Fruit fly (Drosophila melanogaster) whole organism, embryonic: ENCODE data around the gene CG9263.

Experiments
- CG10979 ChIP-seq: fragments of 200-800 bp; sonication (Bioruptor generic); optimal IDR thresholded peaks from 2 replicates; lab custom pipeline; 2018; ENCODE audit warnings: missing biosample characterization, mild to moderate bottlenecking, missing genetic modification characterization, moderate library complexity
- CG11456 ChIP-seq: fragments of 200-800 bp; sonication (Bioruptor generic); IDR thresholded peaks from 3 replicates; pipeline ENCODE4 v1.3.6; 2022; ENCODE audit warnings: missing biosample characterization, missing genetic modification characterization
- CG11560 ChIP-seq: fragments of 200-800 bp; sonication (Bioruptor generic); IDR thresholded peaks from 3 replicates; pipeline ENCODE4 v1.3.6; 2022; ENCODE audit warnings: missing biosample characterization, missing genetic modification characterization
- CG12236 ChIP-seq: fragments of 200-800 bp; sonication (Bioruptor generic); optimal IDR thresholded peaks from 2 replicates; lab custom pipeline; 2016; ENCODE audit warnings: missing biosample characterization, missing genetic modification characterization
- CG13624 ChIP-seq: fragments of 200-800 bp; sonication (Bioruptor generic); optimal IDR thresholded peaks from 2 replicates; lab custom pipeline; 2016; ENCODE audit warnings: missing biosample characterization, missing genetic modification characterization
- CG14050 ChIP-seq: fragments of 200-800 bp; sonication (Bioruptor generic); IDR thresholded peaks from 3 replicates; pipeline ENCODE4 v1.3.6; 2022; ENCODE audit warnings: missing biosample characterization, missing genetic modification characterization
- CG15073 ChIP-seq: fragments of 200-800 bp; sonication (Bioruptor generic); optimal IDR thresholded peaks from 2 replicates; lab custom pipeline; 2016; ENCODE audit warnings: missing biosample characterization, missing genetic modification characterization
- CG16779 ChIP-seq: fragments of 200-800 bp; sonication (Bioruptor generic); IDR thresholded peaks from 2 replicates; pipeline ENCODE4 v1.3.6; 2022; ENCODE audit warnings: missing biosample characterization, missing genetic modification characterization
- CG17359 ChIP-seq: fragments of 200-800 bp; sonication (Bioruptor generic); optimal IDR thresholded peaks from 3 replicates; lab custom pipeline; 2018; ENCODE audit warnings: missing biosample characterization, mild to moderate bottlenecking, missing genetic modification characterization, moderate library complexity
- CG17912 ChIP-seq: fragments of 200-800 bp; sonication (Bioruptor generic); optimal IDR thresholded peaks from 2 replicates; lab custom pipeline; 2018; ENCODE audit warnings: missing biosample characterization, mild to moderate bottlenecking, missing genetic modification characterization
- CG2120 ChIP-seq: fragments of 200-800 bp; sonication (Bioruptor generic); optimal IDR thresholded peaks from 3 replicates; lab custom pipeline; 2016; ENCODE audit warnings: missing biosample characterization, missing genetic modification characterization
- CG2129 ChIP-seq: fragments of 200-800 bp; sonication (Bioruptor generic); IDR thresholded peaks from 2 replicates; pipeline ENCODE4 v1.3.6; 2022; ENCODE audit warnings: missing biosample characterization, missing genetic modification characterization; ENCODE audit not compliant: partially characterized antibody
- CG2678 ChIP-seq: fragments of 200-800 bp; sonication (Bioruptor generic); optimal IDR thresholded peaks from 3 replicates; lab custom pipeline; 2019; ENCODE audit warnings: missing biosample characterization, mild to moderate bottlenecking, missing genetic modification characterization, moderate library complexity
- CG32772 ChIP-seq: fragments of 200-800 bp; sonication (Bioruptor generic); IDR thresholded peaks from 2 replicates; pipeline ENCODE4 v1.3.6; 2022; ENCODE audit warnings: missing biosample characterization, missing genetic modification characterization
- CG4404 ChIP-seq: fragments of 200-800 bp; sonication (Bioruptor generic); IDR thresholded peaks from 2 replicates; pipeline ENCODE4 v1.3.6; 2022; ENCODE audit warnings: missing biosample characterization, missing genetic modification characterization
- CG4424 ChIP-seq: fragments of 200-800 bp; sonication (Bioruptor generic); optimal IDR thresholded peaks from 3 replicates; lab custom pipeline; 2016; ENCODE audit warnings: missing biosample characterization, missing genetic modification characterization
- CG4730 ChIP-seq: fragments of 200-800 bp; sonication (Bioruptor generic); IDR thresholded peaks from 2 replicates; pipeline ENCODE4 v1.3.6; 2022; ENCODE audit warnings: missing biosample characterization, missing genetic modification characterization
- CG7963 ChIP-seq: fragments of 200-800 bp; sonication (Bioruptor generic); IDR thresholded peaks from 3 replicates; pipeline ENCODE4 v1.3.6; 2022; ENCODE audit warnings: missing biosample characterization, missing genetic modification characterization; ENCODE audit not compliant: partially characterized antibody
- CG8089 ChIP-seq: fragments of 200-800 bp; sonication (Bioruptor generic); optimal IDR thresholded peaks from 3 replicates; lab custom pipeline; 2016; ENCODE audit warnings: missing biosample characterization, missing genetic modification characterization
- CG8359 ChIP-seq: fragments of 200-800 bp; sonication (Bioruptor generic); optimal IDR thresholded peaks from 2 replicates; lab custom pipeline; 2017; ENCODE audit warnings: missing biosample characterization, mild to moderate bottlenecking, missing genetic modification characterization, borderline replicate concordance
- CG9437 ChIP-seq: fragments of 200-800 bp; sonication (Bioruptor generic); optimal IDR thresholded peaks from 2 replicates; lab custom pipeline; 2018; ENCODE audit warnings: missing biosample characterization, mild to moderate bottlenecking, missing genetic modification characterization
- CG9609 ChIP-seq: fragments of 200-800 bp; sonication (Bioruptor generic); optimal IDR thresholded peaks from 3 replicates; lab custom pipeline; 2016; ENCODE audit warnings: missing biosample characterization, missing genetic modification characterization
- CTCF ChIP-seq: fragments of 200-800 bp; sonication (Bioruptor generic); optimal IDR thresholded peaks from 2 replicates; lab custom pipeline; 2017; ENCODE audit warnings: missing biosample characterization, mild to moderate bottlenecking, missing genetic modification characterization, moderate library complexity
- D19B ChIP-seq: fragments of 200-800 bp; sonication (Bioruptor generic); optimal IDR thresholded peaks from 2 replicates; lab custom pipeline; 2017; ENCODE audit warnings: missing biosample characterization, mild to moderate bottlenecking, missing genetic modification characterization
- Dfd ChIP-seq, 2 experiments: fragments of >200 bp; optimal IDR thresholded peaks; 2 replicates each; lab custom pipeline; 2017; ENCODE audit warnings: missing biosample characterization in 2 of 2, missing genetic modification characterization in 2 of 2
- Elba2 ChIP-seq: fragments of 200-800 bp; sonication (Bioruptor generic); optimal IDR thresholded peaks from 3 replicates; lab custom pipeline; 2016; ENCODE audit warnings: missing biosample characterization, missing genetic modification characterization
- GATAe ChIP-seq: fragments of 200-800 bp; sonication (Bioruptor generic); conservative IDR thresholded peaks from 2 replicates; pipeline ENCODE4 v1.3.6; 2022; ENCODE audit warnings: missing biosample characterization, missing genetic modification characterization
- Hr3 ChIP-seq: fragments of 200-800 bp; sonication (Bioruptor generic); optimal IDR thresholded peaks from 3 replicates; lab custom pipeline; 2016; ENCODE audit warnings: missing biosample characterization, missing genetic modification characterization
- Meics ChIP-seq: fragments of 200-800 bp; sonication (Bioruptor generic); optimal IDR thresholded peaks from 2 replicates; lab custom pipeline; 2017; ENCODE audit warnings: missing biosample characterization, mild to moderate bottlenecking, missing genetic modification characterization
- PHDP ChIP-seq: fragments of 200-800 bp; sonication (Bioruptor generic); optimal IDR thresholded peaks from 3 replicates; lab custom pipeline; 2018; ENCODE audit warnings: missing biosample characterization, mild to moderate bottlenecking, missing genetic modification characterization, moderate library complexity
- Side ChIP-seq: fragments of 200-800 bp; sonication (Bioruptor generic); optimal IDR thresholded peaks from 2 replicates; lab custom pipeline; 2016; ENCODE audit warnings: missing biosample characterization, missing genetic modification characterization
- ac ChIP-seq: fragments of 200-800 bp; sonication (Bioruptor generic); optimal IDR thresholded peaks from 3 replicates; lab custom pipeline; 2017; ENCODE audit warnings: missing biosample characterization, mild to moderate bottlenecking, missing genetic modification characterization
- al ChIP-seq: fragments of 200-800 bp; sonication (Bioruptor generic); IDR thresholded peaks from 2 replicates; pipeline ENCODE4 v1.3.6; 2022; ENCODE audit warnings: missing biosample characterization, missing genetic modification characterization
- chm ChIP-seq: fragments of 200-800 bp; sonication (Bioruptor generic); IDR thresholded peaks from 2 replicates; pipeline ENCODE4 v1.3.6; 2022; ENCODE audit warnings: missing biosample characterization, missing genetic modification characterization
- exex ChIP-seq: fragments of 200-800 bp; sonication (Bioruptor generic); optimal IDR thresholded peaks from 4 replicates; lab custom pipeline; 2018; ENCODE audit warnings: missing biosample characterization, mild to moderate bottlenecking, missing genetic modification characterization, moderate library complexity
- gce ChIP-seq: fragments of 200-800 bp; sonication (Bioruptor generic); IDR thresholded peaks from 3 replicates; pipeline ENCODE4 v1.3.6; 2022; ENCODE audit warnings: missing biosample characterization, missing genetic modification characterization
- grau ChIP-seq: fragments of 200-800 bp; optimal IDR thresholded peaks from 3 replicates; lab custom pipeline; 2019; ENCODE audit warnings: missing biosample characterization, mild to moderate bottlenecking, missing genetic modification characterization, moderate library complexity
- hb ChIP-seq: fragments of 200-800 bp; sonication (Bioruptor generic); IDR thresholded peaks from 3 replicates; pipeline ENCODE4 v1.3.6; 2022; ENCODE audit warnings: missing biosample characterization, missing genetic modification characterization; ENCODE audit not compliant: partially characterized antibody
- jing ChIP-seq: fragments of 200-800 bp; sonication (Bioruptor generic); optimal IDR thresholded peaks from 2 replicates; lab custom pipeline; 2018; ENCODE audit warnings: missing biosample characterization, mild to moderate bottlenecking, missing genetic modification characterization
- jumu ChIP-seq: fragments of 200-800 bp; sonication (Bioruptor generic); optimal IDR thresholded peaks from 3 replicates; lab custom pipeline; 2016; ENCODE audit warnings: missing biosample characterization, missing genetic modification characterization
- lilli ChIP-seq: fragments of 200-800 bp; sonication (Bioruptor generic); optimal IDR thresholded peaks from 3 replicates; lab custom pipeline; 2016; ENCODE audit warnings: missing biosample characterization, missing genetic modification characterization
- onecut ChIP-seq: fragments of 200-800 bp; sonication (Bioruptor generic); IDR thresholded peaks from 2 replicates; pipeline ENCODE4 v1.3.6; 2022; ENCODE audit warnings: missing biosample characterization, missing genetic modification characterization
- otp ChIP-seq: fragments of 200-800 bp; sonication (Bioruptor generic); IDR thresholded peaks from 3 replicates; pipeline ENCODE4, ENCODE4 v1.3.6; 2022; ENCODE audit warnings: missing biosample characterization, missing genetic modification characterization
- pros ChIP-seq: fragments of 200-800 bp; sonication (Bioruptor generic); optimal IDR thresholded peaks from 3 replicates; lab custom pipeline; 2019; ENCODE audit warnings: missing biosample characterization, mild to moderate bottlenecking, missing genetic modification characterization, moderate library complexity
- so ChIP-seq: fragments of 200-800 bp; sonication (Bioruptor generic); IDR thresholded peaks from 3 replicates; pipeline ENCODE4 v1.3.6; 2022; ENCODE audit warnings: missing biosample characterization, missing genetic modification characterization
- sqz ChIP-seq: fragments of 200-800 bp; sonication (Bioruptor generic); optimal IDR thresholded peaks from 3 replicates; lab custom pipeline; 2018; ENCODE audit warnings: missing biosample characterization, mild to moderate bottlenecking, missing genetic modification characterization
- stwl ChIP-seq: fragments of 200-800 bp; sonication (Bioruptor generic); optimal IDR thresholded peaks from 3 replicates; lab custom pipeline; 2018; ENCODE audit warnings: missing biosample characterization, mild to moderate bottlenecking, missing genetic modification characterization, moderate library complexity
- tna ChIP-seq: fragments of 200-800 bp; sonication (Bioruptor generic); IDR thresholded peaks from 2 replicates; pipeline ENCODE4 v1.3.6; 2022; ENCODE audit warnings: missing biosample characterization, missing genetic modification characterization; ENCODE audit not compliant: partially characterized antibody
- tup ChIP-seq: fragments of 200-800 bp; sonication (Bioruptor generic); optimal IDR thresholded peaks from 2 replicates; lab custom pipeline; 2016; ENCODE audit warnings: missing biosample characterization, mild to moderate bottlenecking, missing genetic modification characterization, moderate library complexity
- vnd ChIP-seq: fragments of 200-800 bp; sonication (Bioruptor generic); IDR thresholded peaks from 3 replicates; pipeline ENCODE4 v1.3.6; 2022; ENCODE audit warnings: missing biosample characterization, missing genetic modification characterization; ENCODE audit not compliant: partially characterized antibody
- yki ChIP-seq: fragments of >200 bp; optimal IDR thresholded peaks from 3 replicates; lab custom pipeline; 2018

Gene CG9263

DNA sequence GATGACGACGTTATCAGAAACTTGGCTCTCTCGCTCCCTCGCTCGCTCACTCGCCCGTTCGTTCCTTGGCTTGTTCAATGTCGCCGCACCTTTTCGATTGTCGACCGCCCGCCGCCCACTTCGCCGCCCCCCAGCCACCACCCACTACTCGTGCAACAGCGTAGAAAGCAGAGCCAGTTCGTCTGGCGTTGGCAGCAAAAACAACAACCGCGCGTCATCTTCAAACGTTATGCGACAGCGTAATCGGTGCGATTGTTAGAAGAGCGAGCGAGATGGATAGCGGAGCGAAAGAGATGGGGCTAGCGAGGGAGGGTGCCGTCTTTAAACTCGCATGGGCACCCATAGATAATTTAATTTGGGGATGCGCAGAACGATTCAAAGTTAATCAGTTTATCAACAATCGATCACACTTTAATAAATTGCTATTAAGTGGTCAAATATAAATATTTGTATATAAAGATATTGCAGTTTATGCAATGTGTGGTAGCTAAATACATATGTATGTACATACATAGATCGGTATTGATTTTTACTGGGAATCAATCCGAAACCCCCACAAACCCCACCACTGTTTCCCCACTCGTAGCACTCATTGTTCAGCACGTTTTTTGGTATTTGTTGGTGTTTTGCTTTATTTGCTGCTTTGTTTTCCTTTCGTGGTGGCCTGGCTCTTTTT lies 28.0 kb downstream of the CG9263 start (continued):
- TF ChIP-seq CG13624 (GFP tag; lab: Kevin White, UChicago) (no peak), CG9609 (GFP tag; lab: Kevin White, UChicago) (no peak), CG16779 (GFP tag; lab: Robert Waterston, UW) (no peak), D19B (GFP tag; lab: Kevin White, UChicago) (peak; percentile 50), Meics (GFP tag; lab: Kevin White, UChicago) (peak; percentile 67), gce (no peak), ac (no peak), CG14050 (no peak), CG9437 (GFP tag; lab: Kevin White, UChicago) (peak; percentile 57), CG10979 (peak; percentile 31), CG11560 (peak; percentile 44; the same call in 2 of the 3 replicates), CG8089 (GFP tag; lab: Kevin White, UChicago) (no peak), CG2129 (GFP tag; lab: Robert Waterston, UW) (no peak), CG15073 (GFP tag; lab: Kevin White, UChicago) (peak; percentile 13), tup (peak; percentile 46), tna (GFP tag; lab: Robert Waterston, UW) (no peak), CG4404 (peak; percentile 55), vnd (GFP tag; lab: Robert Waterston, UW) (no peak), jing (GFP tag; lab: Kevin White, UChicago) (peak; percentile 13), CG4424 (GFP tag; lab: Kevin White, UChicago) (no peak), CG17912 (GFP tag; lab: Kevin White, UChicago) (no peak), CG8359 (GFP tag; lab: Kevin White, UChicago) (no peak), CG11456 (GFP tag; lab: Robert Waterston, UW) (peak; percentile 51; the same call in 1 of the 3 replicates), onecut (GFP tag; lab: Robert Waterston, UW) (peak; percentile 37), al (peak; percentile 62), grau (tag; lab: Kevin White, UChicago) (peak; percentile 74), CG2120 (GFP tag; lab: Kevin White, UChicago) (peak; percentile 74), Hr3 (GFP tag; lab: Kevin White, UChicago) (peak; percentile 23), sqz (GFP tag; lab: Kevin White, UChicago) (no peak), CG12236 (GFP tag; lab: Kevin White, UChicago) (no peak), jumu (GFP tag; lab: Kevin White, UChicago) (no peak), PHDP (peak; percentile 51), CG4730 (GFP tag; lab: Robert Waterston, UW) (no peak), CG32772 (GFP tag; lab: Robert Waterston, UW) (peak; percentile 26; the same call in 1 of the 2 replicates), Side (no peak), chm (GFP tag; lab: Robert Waterston, UW) (0 out of 2 replicates have a peak, but pooled peaks have one; percentile 38), stwl (tag; lab: Kevin White, UChicago) (no peak), hb (GFP tag; lab: Robert Waterston, UW) (no peak), CTCF (GFP tag; lab: Kevin White, UChicago) (peak; percentile 20), Elba2 (GFP tag; lab: Kevin White, UChicago) (no peak), CG7963 (no peak), yki (no peak), pros (GFP tag; lab: Kevin White, UChicago) (peak; percentile 32), CG17359 (tag; lab: Kevin White, UChicago) (peak; percentile 38), lilli (GFP tag; lab: Kevin White, UChicago) (peak; percentile 63), GATAe (GFP tag; lab: Robert Waterston, UW) (no peak), so (GFP tag; lab: Robert Waterston, UW) (no peak), exex (tag; lab: Kevin White, UChicago) (peak; percentile 57), Dfd (GFP tag; optimal IDR thresholded peaks at IDR 0.05; lab: Kevin White, UChicago) (no peak), otp (no peak; the same call in 2 of the 3 replicates), CG2678 (tag; lab: Kevin White, UChicago) (peak; percentile 70)
